Fruit fly (Drosophila melanogaster) whole organism, wandering third instar larva: Measurements from ENCODE around the gene CG32109.

ENCODE experiments used
- Abd-B ChIP-seq: fragments of >200 bp; optimal IDR thresholded peaks from 2 replicates; lab custom pipeline; 2017; ENCODE audit warnings: missing biosample characterization, missing genetic modification characterization
- CG32264 ChIP-seq: fragments of 200-800 bp; sonication (Bioruptor generic); optimal IDR thresholded peaks from 2 replicates; lab custom pipeline; 2016; ENCODE audit warnings: missing biosample characterization, missing genetic modification characterization
- CG9705 ChIP-seq: fragments of 200-800 bp; sonication (Bioruptor generic); optimal IDR thresholded peaks from 2 replicates; lab custom pipeline; 2018; ENCODE audit warnings: missing biosample characterization, mild to moderate bottlenecking, missing genetic modification characterization
- Dfd ChIP-seq: fragments of >200 bp; optimal IDR thresholded peaks from 2 replicates; lab custom pipeline; 2017; ENCODE audit warnings: missing biosample characterization, missing genetic modification characterization
- Dif ChIP-seq: fragments of 200-275, 200-300 bp; sonication (Bioruptor generic); optimal IDR thresholded peaks from 2 replicates; lab custom pipeline; 2018; ENCODE audit warnings: missing biosample characterization, missing genetic modification characterization; ENCODE audit not compliant: partially characterized antibody
- GATAd ChIP-seq: sonication (Bioruptor generic); optimal IDR thresholded peaks from 2 replicates; lab custom pipeline; 2016; ENCODE audit warnings: missing biosample characterization, missing genetic modification characterization
- HLH106 ChIP-seq: fragments of 200-800 bp; optimal IDR thresholded peaks from 3 replicates; lab custom pipeline; 2019; ENCODE audit warnings: missing biosample characterization, mild to moderate bottlenecking, missing genetic modification characterization, moderate library complexity
- Hnf4 ChIP-seq: fragments of 200-800 bp; sonication (Bioruptor generic); optimal IDR thresholded peaks from 2 replicates; lab custom pipeline; 2016; ENCODE audit warnings: missing biosample characterization, mild to moderate bottlenecking, missing genetic modification characterization
- Hr83 ChIP-seq: fragments of 200-300 bp; sonication (Bioruptor generic); optimal IDR thresholded peaks from 2 replicates; lab custom pipeline; 2016; ENCODE audit warnings: missing biosample characterization, mild to moderate bottlenecking, missing genetic modification characterization, moderate library complexity; ENCODE audit not compliant: poor library complexity, severe bottlenecking
- Jra ChIP-seq: sonication (Bioruptor generic); optimal IDR thresholded peaks from 2 replicates; lab custom pipeline; 2016; ENCODE audit warnings: missing biosample characterization, missing genetic modification characterization
- Mio ChIP-seq: sonication (Bioruptor generic); optimal IDR thresholded peaks from 2 replicates; lab custom pipeline; 2016; ENCODE audit warnings: missing biosample characterization, missing genetic modification characterization
- Myc ChIP-seq: fragments of >200 bp; optimal IDR thresholded peaks from 2 replicates; lab custom pipeline; 2017
- N ChIP-seq: fragments of >200 bp; optimal IDR thresholded peaks from 2 replicates; lab custom pipeline; 2018; ENCODE audit warnings: missing biosample characterization, missing external identifiers, missing genetic modification characterization
- Rel ChIP-seq, 2 experiments: fragments of 200-800 bp; sonication (Bioruptor generic) in 1 of 2; optimal IDR thresholded peaks; 2 replicates in 1 of 2; 3 replicates in 1 of 2; lab custom pipeline; 2016 to 2019; ENCODE audit warnings: mild to moderate bottlenecking in 2 of 2, missing biosample characterization in 2 of 2, missing genetic modification characterization in 2 of 2, moderate library complexity in 1 of 2
- Vsx2 ChIP-seq: fragments of 200-300, 225-300 bp; sonication (Bioruptor generic); optimal IDR thresholded peaks from 2 replicates; lab custom pipeline; 2018; ENCODE audit warnings: missing biosample characterization, missing genetic modification characterization; ENCODE audit not compliant: partially characterized antibody
- brk ChIP-seq: fragments of 200-800 bp; sonication (Bioruptor generic); optimal IDR thresholded peaks from 2 replicates; lab custom pipeline; 2016; ENCODE audit warnings: missing biosample characterization, mild to moderate bottlenecking, missing genetic modification characterization
- dsf ChIP-seq: sonication (Bioruptor generic); optimal IDR thresholded peaks from 2 replicates; lab custom pipeline; 2016; ENCODE audit warnings: missing biosample characterization, missing genetic modification characterization, borderline replicate concordance
- foxo ChIP-seq, 2 experiments: fragments of 200-800 bp; sonication (Bioruptor generic); optimal IDR thresholded peaks; 2 replicates in 1 of 2; 3 replicates in 1 of 2; lab custom pipeline; 2016 to 2017; ENCODE audit warnings: missing biosample characterization in 2 of 2, missing genetic modification characterization in 2 of 2
- fru ChIP-seq: fragments of 200-800 bp; sonication (Bioruptor generic); optimal IDR thresholded peaks from 3 replicates; lab custom pipeline; 2016; ENCODE audit warnings: missing biosample characterization, mild to moderate bottlenecking, missing genetic modification characterization
- h ChIP-seq: fragments of 200-800 bp; sonication (Bioruptor generic); optimal IDR thresholded peaks from 3 replicates; lab custom pipeline; 2016; ENCODE audit warnings: missing biosample characterization, mild to moderate bottlenecking, missing genetic modification characterization
- jim ChIP-seq: fragments of 175-275, 200-325 bp; sonication (Bioruptor generic); optimal IDR thresholded peaks from 2 replicates; lab custom pipeline; 2016; ENCODE audit warnings: missing biosample characterization, mild to moderate bottlenecking, missing genetic modification characterization
- psq ChIP-seq: fragments of 200-800 bp; sonication (Bioruptor generic); optimal IDR thresholded peaks from 3 replicates; lab custom pipeline; 2017; ENCODE audit warnings: missing biosample characterization, mild to moderate bottlenecking, missing genetic modification characterization, moderate library complexity
- rgr ChIP-seq: fragments of 200-800 bp; sonication (Bioruptor generic); optimal IDR thresholded peaks from 3 replicates; lab custom pipeline; 2016; ENCODE audit warnings: missing biosample characterization, mild to moderate bottlenecking, missing genetic modification characterization
- sage ChIP-seq: fragments of 200-800 bp; sonication (Bioruptor generic); optimal IDR thresholded peaks from 2 replicates; lab custom pipeline; 2016; ENCODE audit warnings: missing biosample characterization, mild to moderate bottlenecking, missing genetic modification characterization
- sv ChIP-seq: fragments of 200-800 bp; sonication (Bioruptor generic); optimal IDR thresholded peaks from 3 replicates; lab custom pipeline; 2016; ENCODE audit warnings: missing biosample characterization, missing genetic modification characterization
- tai ChIP-seq: sonication (Bioruptor generic); optimal IDR thresholded peaks from 2 replicates; lab custom pipeline; 2016; ENCODE audit warnings: missing biosample characterization, missing genetic modification characterization
- usp ChIP-seq: fragments of >200 bp; optimal IDR thresholded peaks from 2 replicates; lab custom pipeline; 2017; ENCODE audit warnings: missing biosample characterization, missing genetic modification characterization
- woc ChIP-seq: sonication (Bioruptor generic); optimal IDR thresholded peaks from 2 replicates; lab custom pipeline; 2016; ENCODE audit warnings: missing biosample characterization, mild to moderate bottlenecking, missing genetic modification characterization

CG32109 gene

DNA sequence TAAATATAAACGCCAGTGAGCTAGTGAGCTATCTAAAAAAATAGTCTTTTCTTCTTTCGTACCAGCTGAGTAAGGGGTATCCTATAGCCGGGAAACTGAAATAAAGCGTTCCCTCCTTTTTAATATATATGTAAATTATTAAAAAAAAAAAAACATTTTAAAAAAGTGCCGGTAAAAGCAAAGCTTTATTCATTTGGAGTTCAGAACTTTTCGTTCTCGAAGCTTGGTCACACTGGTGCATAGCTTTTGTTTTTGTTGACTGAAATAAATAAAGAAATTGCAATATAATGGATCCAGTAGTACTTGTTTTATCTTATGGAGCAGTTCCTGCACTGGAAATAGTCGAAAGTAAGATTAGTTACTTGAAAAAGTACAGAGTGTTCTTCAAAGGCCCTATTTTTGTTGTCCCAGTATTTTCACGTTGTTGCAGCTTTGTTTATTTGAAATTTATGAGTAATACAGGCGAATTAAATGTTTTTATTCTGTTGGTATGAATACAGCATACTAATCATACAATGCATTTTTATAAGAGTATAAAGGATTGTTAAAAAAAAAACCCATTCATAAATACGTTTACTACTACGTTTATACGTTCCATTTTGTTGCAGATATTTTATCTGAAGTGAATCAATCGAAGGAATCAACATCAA lies at the start of gene CG32109:
TSS of gene CG32109 (plus strand) at position 224 of the 650 bp plus-strand sequence.
- TF ChIP-seq GATAd (GFP tag; lab: Kevin White, UChicago) (no peak), sage (peak; percentile 26)

DNA sequence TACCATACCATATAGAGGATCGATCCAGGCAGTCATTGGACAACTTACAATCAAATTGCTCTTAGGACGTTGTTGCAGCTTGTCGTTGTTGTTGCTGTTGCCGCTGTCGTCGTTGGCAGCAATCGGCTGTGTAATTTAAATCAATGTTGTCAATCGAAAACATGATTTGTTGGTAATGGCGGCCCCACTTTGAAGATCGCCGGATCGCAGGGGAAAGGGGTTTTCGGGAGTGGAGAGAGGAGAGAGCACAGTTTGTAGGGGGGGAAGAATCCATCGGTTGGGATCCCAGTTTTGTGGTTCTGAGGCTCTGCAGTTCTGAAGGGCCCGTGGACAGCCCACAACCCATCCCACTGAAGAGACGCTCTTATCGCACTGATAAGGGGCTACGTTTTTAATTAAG lies 49.4 kb upstream of the CG32109 start:
- TF ChIP-seq Hnf4 (GFP tag; lab: Kevin White, UChicago) (no peak), Hr83 (GFP tag; lab: Kevin White, UChicago) (no peak), brk (GFP tag; lab: Kevin White, UChicago) (no peak), jim (GFP tag; lab: Kevin White, UChicago) (no peak), Jra (no peak), CG9705 (GFP tag; lab: Kevin White, UChicago) (no peak)

DNA sequence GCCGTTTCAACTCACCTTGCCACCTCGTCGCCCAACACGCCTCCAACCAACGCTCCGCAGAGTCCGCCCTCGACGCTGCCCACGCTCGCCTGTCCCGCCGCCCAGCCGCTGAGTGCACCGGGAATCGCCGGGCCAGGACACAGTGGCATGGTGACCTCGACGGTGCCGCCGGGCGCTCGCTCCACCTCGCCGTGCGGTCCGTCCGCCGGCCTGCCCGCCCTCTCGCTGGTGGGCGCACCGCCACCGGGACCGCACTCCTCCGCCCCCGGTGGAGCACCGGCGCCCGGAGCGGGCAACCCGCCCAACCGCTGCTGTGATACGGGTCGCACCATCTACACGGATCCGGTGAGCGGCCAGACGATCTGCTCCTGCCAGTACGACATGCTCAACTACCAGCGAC lies 48.6 kb upstream of the CG32109 start:
- TF ChIP-seq dsf (GFP tag; lab: Kevin White, UChicago) (no peak), Dfd (GFP tag; lab: Kevin White, UChicago) (peak; percentile 99), HLH106 (no peak)

DNA sequence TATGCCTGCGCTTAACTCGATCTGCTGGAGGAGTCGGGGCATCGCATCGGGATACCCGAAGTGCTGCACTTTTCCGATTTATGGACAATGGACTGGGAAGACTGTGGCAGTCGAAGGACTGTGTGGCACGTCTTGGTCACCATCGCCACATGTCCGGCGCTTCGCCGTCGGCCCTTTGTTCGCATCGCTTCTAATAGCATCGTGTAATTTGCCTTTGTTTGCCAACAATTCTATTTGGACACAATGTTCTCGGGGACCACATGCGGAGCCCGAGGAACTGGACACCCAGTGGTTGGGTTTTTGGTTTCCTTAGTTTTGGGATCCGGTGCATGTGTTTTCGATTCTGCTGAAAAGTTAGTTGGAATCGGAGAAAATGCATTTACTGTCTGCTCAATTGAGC lies 47.6 kb upstream of the CG32109 start:
- TF ChIP-seq N (GFP tag; lab: Kevin White, UChicago), result no peak
- TF ChIP-seq fru (GFP tag; lab: Kevin White, UChicago), result no peak
- TF ChIP-seq GATAd (GFP tag; lab: Kevin White, UChicago), result no peak
- no peak for TF ChIP-seq Dif (GFP tag; lab: Kevin White, UChicago)
- no peak for TF ChIP-seq Abd-B (GFP tag; lab: Kevin White, UChicago)
- TF ChIP-seq woc (GFP tag; lab: Kevin White, UChicago), result no peak
- no peak for TF ChIP-seq usp (GFP tag; lab: Kevin White, UChicago)
- TF ChIP-seq rgr (GFP tag; lab: Kevin White, UChicago), result no peak
- TF ChIP-seq, all 38 proteins: peak for 0

DNA sequence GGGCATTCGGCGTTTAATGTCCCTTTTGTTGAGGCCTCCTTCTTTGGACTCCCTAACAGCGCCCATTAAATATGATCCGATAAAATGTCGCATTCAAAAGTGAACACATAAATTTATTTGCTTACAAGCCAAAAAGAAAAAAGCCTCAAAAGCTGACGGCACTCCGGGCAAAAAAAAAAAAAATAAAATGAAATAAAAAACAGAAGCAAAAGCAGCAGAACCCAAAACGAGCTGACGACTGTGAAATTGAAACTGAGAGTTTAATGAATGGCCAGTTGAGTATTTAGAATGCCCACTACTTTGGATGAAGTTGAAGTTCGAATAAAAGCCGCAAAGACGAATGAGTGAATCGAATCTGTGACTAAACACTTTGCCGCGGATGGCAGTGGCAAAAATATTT lies 46.9 kb upstream of the CG32109 start:
- no peak for TF ChIP-seq Myc (lab: Kevin White, UChicago)
- no peak for TF ChIP-seq dsf (GFP tag; lab: Kevin White, UChicago)
- no peak for TF ChIP-seq foxo (GFP tag; optimal IDR thresholded peaks at IDR 0.05; lab: Kevin White, UChicago)
- no peak for TF ChIP-seq Dfd (GFP tag; lab: Kevin White, UChicago)
- no peak for TF ChIP-seq Rel (GFP tag; optimal IDR thresholded peaks at IDR 0.05; lab: Kevin White, UChicago)
- no peak for TF ChIP-seq Rel (tag; optimal IDR thresholded peaks at IDR 0.05; lab: Kevin White, UChicago)
- no peak for TF ChIP-seq psq (GFP tag; lab: Kevin White, UChicago)
- TF ChIP-seq GATAd (GFP tag; lab: Kevin White, UChicago), result no peak
- TF ChIP-seq Vsx2 (GFP tag; lab: Kevin White, UChicago), result no peak
- no peak for TF ChIP-seq fru (GFP tag; lab: Kevin White, UChicago)
- TF ChIP-seq Mio (GFP tag; lab: Kevin White, UChicago), result no peak
- no peak for TF ChIP-seq woc (GFP tag; lab: Kevin White, UChicago)

DNA sequence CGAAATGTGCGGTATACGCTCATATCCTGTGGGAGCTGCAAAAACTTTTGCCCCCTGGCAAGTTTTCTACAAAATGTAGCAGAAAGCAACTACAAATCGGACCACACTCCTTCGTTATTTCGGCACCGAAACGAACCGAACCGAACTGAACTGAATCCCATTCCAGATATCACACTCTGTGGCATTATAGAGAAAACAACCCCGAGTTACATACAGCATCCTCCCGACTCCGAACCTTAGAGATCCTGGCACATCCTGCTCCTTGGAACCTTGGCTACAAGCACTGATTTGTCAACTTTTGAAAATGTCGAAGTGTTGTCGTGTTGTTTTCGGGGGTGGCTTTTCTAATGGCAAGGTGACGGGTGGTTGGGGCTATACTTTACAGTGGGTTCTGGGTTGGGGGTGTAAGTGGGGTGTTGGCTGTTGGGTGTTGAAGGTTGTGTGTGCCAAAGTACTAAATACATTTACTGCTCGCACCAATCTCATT lies 44.6 kb upstream of the CG32109 start:
- no peak for TF ChIP-seq N (GFP tag; lab: Kevin White, UChicago)
- TF ChIP-seq Dfd (GFP tag; lab: Kevin White, UChicago), result no peak
- TF ChIP-seq tai (GFP tag; lab: Kevin White, UChicago), result no peak
- no peak for TF ChIP-seq sv (GFP tag; lab: Kevin White, UChicago)
- TF ChIP-seq rgr (GFP tag; lab: Kevin White, UChicago), result no peak
- TF ChIP-seq jim (GFP tag; lab: Kevin White, UChicago), result no peak
- TF ChIP-seq h, result no peak
- no peak for TF ChIP-seq GATAd (GFP tag; lab: Kevin White, UChicago)
- TF ChIP-seq CG32264 (GFP tag; lab: Kevin White, UChicago), result no peak
- TF ChIP-seq Myc (lab: Kevin White, UChicago), result no peak
- no peak for TF ChIP-seq Hr83 (GFP tag; lab: Kevin White, UChicago)
- no peak for TF ChIP-seq Abd-B (GFP tag; lab: Kevin White, UChicago)
